Worm (Caenorhabditis elegans): ENCODE data around the gene M01H9.5.

Gene M01H9.5

ce11 chrIV:4434441-4435084 is 30.7 kb upstream of the M01H9.5 start, which contains the start of the genes R08C7.8 and R08C7.4:
Gene R08C7.8, minus strand, starts transcription at chrIV:4434541.
Gene R08C7.4, plus strand, starts transcription at chrIV:4435034.
- TF ChIP-seq cebp-1 (GFP tag; IDR thresholded peaks at IDR 0.05): no peak
- no peak for TF ChIP-seq cebp-1 (tag; optimal IDR thresholded peaks at IDR 0.05)
- TF ChIP-seq K11D2.4 (GFP tag; IDR thresholded peaks at IDR 0.05): no peak
- no peak for TF ChIP-seq snpc-1.1 (tag; optimal IDR thresholded peaks at IDR 0.05; ENCODE audit: insufficient read depth)
- TF ChIP-seq B0019.2 (GFP tag; conservative IDR thresholded peaks at IDR 0.05): no peak
- TF ChIP-seq egl-44 (GFP tag; IDR thresholded peaks at IDR 0.05): no peak
- no peak for TF ChIP-seq snpc-1.3 (tag; optimal IDR thresholded peaks at IDR 0.05; ENCODE audit: insufficient read depth)
- no peak for TF ChIP-seq rec-8 (tag; optimal IDR thresholded peaks at IDR 0.05)
- TF ChIP-seq unc-130 (GFP tag; optimal IDR thresholded peaks at IDR 0.05): no peak
- no peak for TF ChIP-seq dpff-1 (tag; optimal IDR thresholded peaks at IDR 0.05)
- TF ChIP-seq F22D6.2 (tag; optimal IDR thresholded peaks at IDR 0.05): no peak
- no peak for TF ChIP-seq Y95B8A.8 (GFP tag; IDR thresholded peaks at IDR 0.05)
- TF ChIP-seq ccch-3 (GFP tag; optimal IDR thresholded peaks at IDR 0.05): no peak
- no peak for TF ChIP-seq F57C9.4 (tag; optimal IDR thresholded peaks at IDR 0.05)
- TF ChIP-seq sea-2 (GFP tag; IDR thresholded peaks at IDR 0.05): no peak
- no peak for TF ChIP-seq Y67H2A.10 (GFP tag; conservative IDR thresholded peaks at IDR 0.05)
- no peak for TF ChIP-seq ceh-91 (GFP tag; IDR thresholded peaks at IDR 0.05)
- TF ChIP-seq xnd-1 (tag; optimal IDR thresholded peaks at IDR 0.05): no peak

- TF ChIP-seq nhr-90 (tag; optimal IDR thresholded peaks at IDR 0.05): no peak
- TF ChIP-seq ztf-26 (tag; optimal IDR thresholded peaks at IDR 0.05): no peak
- no peak for TF ChIP-seq unc-130 (GFP tag; optimal IDR thresholded peaks at IDR 0.05)
- no peak for TF ChIP-seq rcor-1 (GFP tag; IDR thresholded peaks at IDR 0.05)
- TF ChIP-seq egl-18 (GFP tag; IDR thresholded peaks at IDR 0.05): no peak
- TF ChIP-seq B0261.1 (tag; optimal IDR thresholded peaks at IDR 0.05): no peak
These were observed 27.5 kb upstream of the M01H9.5 start for ce11 chrIV:4437825-4438224.

- TF ChIP-seq C17E4.6 (GFP tag; IDR thresholded peaks at IDR 0.05) (no peak), lin-35 (GFP tag; optimal IDR thresholded peaks at IDR 0.05) (no peak), madf-3 (GFP tag; IDR thresholded peaks at IDR 0.05) (no peak), hlh-12 (tag; optimal IDR thresholded peaks at IDR 0.05) (no peak), atf-7 (tag; optimal IDR thresholded peaks at IDR 0.05) (no peak), nhr-90 (tag; optimal IDR thresholded peaks at IDR 0.05) (no peak), snpc-4 (GFP tag; optimal IDR thresholded peaks at IDR 0.05) (no peak), snpc-4 (tag; optimal IDR thresholded peaks at IDR 0.05) (no peak), gei-17 (GFP tag; optimal IDR thresholded peaks at IDR 0.05) (no peak), ztf-25 (GFP tag; IDR thresholded peaks at IDR 0.05) (no peak), F37B4.10 (GFP tag; IDR thresholded peaks at IDR 0.05) (no peak), madf-6 (GFP tag; IDR thresholded peaks at IDR 0.05) (no peak), B0261.1 (tag; optimal IDR thresholded peaks at IDR 0.05) (no peak)
These were observed 26.1 kb upstream of the M01H9.5 start, which contains the start of gene fbxb-74 for ce11 chrIV:4439190-4439589. Gene fbxb-74, minus strand, starts transcription at chrIV:4439290.

ce11 chrIV:4441077-4441476 is 24.2 kb upstream of the M01H9.5 start, which contains the start of gene fbxb-75:
Gene fbxb-75, minus strand, starts transcription at chrIV:4441177.
- TF ChIP-seq F23B12.7 (tag; optimal IDR thresholded peaks at IDR 0.05; ENCODE audit: insufficient read depth): no peak
- no peak for TF ChIP-seq ets-4 (GFP tag; optimal IDR thresholded peaks at IDR 0.05)
- TF ChIP-seq sea-2 (GFP tag; IDR thresholded peaks at IDR 0.05): no peak
- TF ChIP-seq hlh-26 (GFP tag; conservative IDR thresholded peaks at IDR 0.05): no peak
- TF ChIP-seq hsf-1 (GFP tag; IDR thresholded peaks at IDR 0.05): no peak
- TF ChIP-seq F49E8.2 (tag; optimal IDR thresholded peaks at IDR 0.05; ENCODE audit: insufficient read depth): no peak
- no peak for TF ChIP-seq F52B5.7 (tag; optimal IDR thresholded peaks at IDR 0.05)
- no peak for TF ChIP-seq ztf-6 (GFP tag; IDR thresholded peaks at IDR 0.05)
- no peak for TF ChIP-seq unc-130 (GFP tag; optimal IDR thresholded peaks at IDR 0.05)
- no peak for TF ChIP-seq F37B4.10 (GFP tag; IDR thresholded peaks at IDR 0.05)
- TF ChIP-seq ztf-22 (GFP tag; optimal IDR thresholded peaks at IDR 0.05): no peak
- TF ChIP-seq ceh-91 (GFP tag; IDR thresholded peaks at IDR 0.05): no peak
- no peak for TF ChIP-seq F57C9.4 (tag; optimal IDR thresholded peaks at IDR 0.05)
- no peak for TF ChIP-seq hlh-12 (tag; optimal IDR thresholded peaks at IDR 0.05)
- TF ChIP-seq snpc-1.3 (tag; optimal IDR thresholded peaks at IDR 0.05; ENCODE audit: insufficient read depth): no peak
- no peak for TF ChIP-seq bed-1 (GFP tag; IDR thresholded peaks at IDR 0.05)
- no peak for TF ChIP-seq Y67H2A.10 (GFP tag; conservative IDR thresholded peaks at IDR 0.05)
